Fruit fly (Drosophila melanogaster): ENCODE measurements around the gene CG13065.

dm6 chr3L:16231857-16232256 is 45.4 kb upstream of the CG13065 start, which contains the start of the genes PDCD-5 and MED10:
- TF ChIP-seq psq (optimal IDR thresholded peaks at IDR 0.05), result no peak
- no peak for TF ChIP-seq ttk (optimal IDR thresholded peaks at IDR 0.05)
- no peak for TF ChIP-seq Myc (optimal IDR thresholded peaks at IDR 0.05)
- TF ChIP-seq insv (optimal IDR thresholded peaks at IDR 0.05), result no peak
- no peak for TF ChIP-seq h (optimal IDR thresholded peaks at IDR 0.05)
- TF ChIP-seq Sin3A (optimal IDR thresholded peaks at IDR 0.05), result no peak

Data from Kc167 (cell line).